Worm (Caenorhabditis elegans) whole organism, L3 larva: Measurements from ENCODE around the gene F08G2.4.

Experiments used
- egl-27 ChIP-seq: sonication (generic microtip); optimal IDR thresholded peaks from 4 replicates; lab custom pipeline; 2017; ENCODE audit warnings: missing biosample characterization, missing genetic modification reagents, missing genetic modification characterization
- nhr-23 ChIP-seq: fragments of 150-350 bp; optimal IDR thresholded peaks from 2 replicates; lab custom pipeline; 2014; ENCODE audit warnings: missing biosample characterization, missing genetic modification reagents, missing genetic modification characterization
- unc-62 ChIP-seq: fragments of 150-350 bp; sonication (generic microtip); optimal IDR thresholded peaks from 4 replicates; lab custom pipeline; 2014; ENCODE audit warnings: missing biosample characterization, missing genetic modification reagents, missing genetic modification characterization

- TF ChIP-seq egl-27 (tag; lab: Kevin White, UChicago): no peak
- no peak for TF ChIP-seq nhr-23 (tag; lab: Kevin White, UChicago)
- no peak for TF ChIP-seq unc-62
These were observed 32.1 kb downstream of the F08G2.4 start for ce11 chrII:13862453-13862852.
